Worm (Caenorhabditis elegans) whole organism, young adult: ENCODE data around the gene Y82E9BR.20.

Experiments used
- C17E4.6 ChIP-seq: fragments of 200-800 bp; sonication (Bioruptor generic); IDR thresholded peaks from 2 replicates; pipeline ENCODE4 v1.3.6; 2022; ENCODE audit warnings: missing genetic modification reagents, missing genetic modification characterization, missing compliant biosample characterization
- F49E8.2 ChIP-seq: sonication (generic microtip); optimal IDR thresholded peaks from 3 replicates; lab custom pipeline; 2017; ENCODE audit warnings: missing genetic modification characterization, mild to moderate bottlenecking, missing compliant biosample characterization, antibody characterized with exemption, moderate library complexity; ENCODE audit not compliant: insufficient read depth
- Y56A3A.18 ChIP-seq: fragments of 200-800 bp; sonication (Bioruptor generic); IDR thresholded peaks from 2 replicates; pipeline ENCODE4 v1.3.6; 2022; ENCODE audit warnings: missing genetic modification reagents, missing genetic modification characterization, missing compliant biosample characterization
- lag-1 ChIP-seq: fragments of 200-800 bp; sonication (Bioruptor generic); IDR thresholded peaks from 2 replicates; pipeline ENCODE4 v1.3.6; 2022; ENCODE audit warnings: missing genetic modification reagents, missing genetic modification characterization, missing compliant biosample characterization
- madf-8 ChIP-seq: fragments of 200-800 bp; sonication (Bioruptor generic); conservative IDR thresholded peaks from 2 replicates; pipeline ENCODE4 v1.3.6; 2022; ENCODE audit warnings: missing genetic modification reagents, missing genetic modification characterization, missing compliant biosample characterization
- nfya-1 ChIP-seq: sonication (generic microtip); optimal IDR thresholded peaks from 2 replicates; lab custom pipeline; 2017; ENCODE audit warnings: antibody characterized with exemption, missing compliant biosample characterization, missing genetic modification characterization, borderline replicate concordance; ENCODE audit not compliant: insufficient read depth
- pha-4 ChIP-seq: fragments of 150-350 bp; sonication (generic microtip); optimal IDR thresholded peaks from 2 replicates; lab custom pipeline; 2014; ENCODE audit warnings: missing biosample characterization, missing genetic modification reagents, missing genetic modification characterization
- tlf-1 ChIP-seq: fragments of 200-800 bp; sonication (Bioruptor generic); optimal IDR thresholded peaks from 2 replicates; lab custom pipeline; 2018; ENCODE audit warnings: mild to moderate bottlenecking, missing genetic modification characterization, missing compliant biosample characterization
- unc-62 ChIP-seq: fragments of 150-350 bp; optimal IDR thresholded peaks from 2 replicates; lab custom pipeline; 2014; ENCODE audit warnings: missing biosample characterization, missing genetic modification reagents, missing genetic modification characterization
- ztf-26 ChIP-seq: sonication (generic microtip); optimal IDR thresholded peaks from 2 replicates; lab custom pipeline; 2017; ENCODE audit warnings: missing genetic modification characterization, missing compliant biosample characterization

ce11 chrIII:1409139-1409538, 34.9 kb downstream of the Y82E9BR.20 start, which contains the start of gene Y82E9BR.22:
- TF ChIP-seq tlf-1 (GFP tag; lab: Kevin White, UChicago) (no peak), unc-62 (GFP tag; lab: Kevin White, UChicago) (no peak), pha-4 (tag; lab: Kevin White, UChicago) (no peak), Y56A3A.18 (no peak), madf-8 (GFP tag; lab: Robert Waterston, UW) (no peak), lag-1 (no peak), F49E8.2 (tag; lab: Kevin White, UChicago) (no peak), C17E4.6 (GFP tag; lab: Robert Waterston, UW) (no peak), ztf-26 (tag; lab: Kevin White, UChicago) (no peak), nfya-1 (no peak)
